Worm (Caenorhabditis elegans) whole organism, L2 larva: Measurements from ENCODE around the gene cas-1.

Experiments
- F13H6.1 ChIP-seq: sonication (generic microtip); optimal IDR thresholded peaks from 2 replicates; lab custom pipeline; 2016; ENCODE audit warnings: missing genetic modification characterization, missing compliant biosample characterization
- ZK546.5 ChIP-seq: sonication (generic microtip); optimal IDR thresholded peaks from 2 replicates; lab custom pipeline; 2017; ENCODE audit warnings: missing biosample characterization, missing genetic modification characterization
- ama-1 ChIP-seq: fragments of 150-350 bp; optimal IDR thresholded peaks from 2 replicates; lab custom pipeline; 2018; ENCODE audit warnings: inconsistent platforms
- ceh-82 ChIP-seq: fragments of 150-350 bp; optimal IDR thresholded peaks from 2 replicates; lab custom pipeline; 2014; ENCODE audit warnings: missing biosample characterization, missing genetic modification characterization
- elt-3 ChIP-seq: sonication (generic microtip); optimal IDR thresholded peaks from 2 replicates; lab custom pipeline; 2017; ENCODE audit warnings: missing biosample characterization, missing genetic modification characterization
- lin-39 ChIP-seq: fragments of 150-350 bp; optimal IDR thresholded peaks from 2 replicates; lab custom pipeline; 2014; ENCODE audit warnings: missing biosample characterization, missing genetic modification reagents, missing genetic modification characterization
- mab-5 ChIP-seq: fragments of 150-350 bp; optimal IDR thresholded peaks from 2 replicates; lab custom pipeline; 2014; ENCODE audit warnings: missing biosample characterization, missing genetic modification characterization
- nhr-11 ChIP-seq: fragments of 150-350 bp; optimal IDR thresholded peaks from 2 replicates; lab custom pipeline; 2014; ENCODE audit warnings: missing biosample characterization, missing genetic modification characterization
- skn-1 ChIP-seq: sonication (generic microtip); optimal IDR thresholded peaks from 2 replicates; lab custom pipeline; 2017; ENCODE audit warnings: missing biosample characterization, missing genetic modification characterization
- ztf-11 ChIP-seq: sonication (generic microtip); optimal IDR thresholded peaks from 2 replicates; lab custom pipeline; 2017; ENCODE audit warnings: missing biosample characterization, missing genetic modification characterization

DNA sequence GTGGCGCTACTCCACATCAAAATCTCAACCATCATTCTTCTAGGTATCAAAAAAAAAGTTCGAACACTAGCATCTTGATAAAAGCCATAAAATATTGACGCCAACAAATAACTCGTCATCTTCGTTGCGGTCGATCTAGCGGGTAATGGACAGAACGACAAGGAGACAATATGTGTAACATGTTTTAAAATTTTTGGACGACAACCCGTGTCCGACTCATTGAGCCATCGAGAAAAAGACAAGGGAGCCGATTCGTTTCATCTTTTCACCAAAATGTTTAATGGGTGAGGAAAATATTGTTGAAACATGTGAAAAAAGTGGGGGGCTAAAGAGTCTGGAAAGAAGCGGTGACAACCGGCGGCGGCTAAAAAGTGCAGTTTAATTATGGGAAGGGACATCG is 8.1 kb upstream of the cas-1 start:
- TF ChIP-seq ama-1 (lab: Kevin White, UChicago) (no peak), ceh-82 (no peak), F13H6.1 (tag; lab: Kevin White, UChicago) (no peak), nhr-11 (tag; lab: Kevin White, UChicago) (no peak), lin-39 (tag; lab: Kevin White, UChicago) (no peak), skn-1 (no peak), elt-3 (no peak), mab-5 (tag; lab: Kevin White, UChicago) (no peak), ZK546.5 (no peak), ztf-11 (tag; lab: Kevin White, UChicago) (no peak)
